Fruit fly (Drosophila melanogaster) whole organism, embryonic: Measurements from ENCODE around the gene CG13850.
A peak's percentile ranks its signal among the peaks of the same experiment; 100 is the strongest.

Experiments
- Blimp-1 ChIP-seq: fragments of 200-800 bp; sonication (Bioruptor generic); optimal IDR thresholded peaks from 3 replicates; lab custom pipeline; 2018; ENCODE audit warnings: missing biosample characterization, missing genetic modification characterization, mild to moderate bottlenecking, moderate library complexity, missing genetic modification reagents
- CG10274 ChIP-seq: fragments of 200-800 bp; sonication (Bioruptor generic); optimal IDR thresholded peaks from 3 replicates; lab custom pipeline; 2017; ENCODE audit warnings: missing biosample characterization, mild to moderate bottlenecking, missing genetic modification characterization
- CG11085 ChIP-seq: fragments of 200-800 bp; sonication (Bioruptor generic); IDR thresholded peaks from 2 replicates; pipeline ENCODE4 v1.3.6; 2022; ENCODE audit warnings: missing biosample characterization, missing genetic modification characterization
- CG11723 ChIP-seq: fragments of 200-800 bp; sonication (Bioruptor generic); optimal IDR thresholded peaks from 2 replicates; lab custom pipeline; 2017; ENCODE audit warnings: missing biosample characterization, mild to moderate bottlenecking, missing genetic modification characterization
- CG12391 ChIP-seq: fragments of 200-800 bp; sonication (Bioruptor generic); optimal IDR thresholded peaks from 3 replicates; lab custom pipeline; 2018; ENCODE audit warnings: missing biosample characterization, mild to moderate bottlenecking, missing genetic modification characterization, moderate library complexity
- CG12942 ChIP-seq: fragments of 200-800 bp; sonication (Bioruptor generic); optimal IDR thresholded peaks from 3 replicates; lab custom pipeline; 2016; ENCODE audit warnings: missing biosample characterization, missing genetic modification characterization
- CG13287 ChIP-seq: fragments of 200-800 bp; sonication (Bioruptor generic); IDR thresholded peaks from 2 replicates; pipeline ENCODE4 v1.3.6; 2022; ENCODE audit warnings: missing biosample characterization, missing genetic modification characterization; ENCODE audit not compliant: partially characterized antibody
- CG14050 ChIP-seq: fragments of 200-800 bp; sonication (Bioruptor generic); IDR thresholded peaks from 3 replicates; pipeline ENCODE4 v1.3.6; 2022; ENCODE audit warnings: missing biosample characterization, missing genetic modification characterization
- CG14860 ChIP-seq: fragments of 200-800 bp; sonication (Bioruptor generic); IDR thresholded peaks from 3 replicates; pipeline ENCODE4 v1.3.6; 2022; ENCODE audit warnings: missing biosample characterization, missing genetic modification characterization; ENCODE audit not compliant: partially characterized antibody
- CG1602 ChIP-seq: fragments of 200-800 bp; sonication (Bioruptor generic); optimal IDR thresholded peaks from 3 replicates; lab custom pipeline; 2016; ENCODE audit warnings: missing biosample characterization, missing genetic modification characterization
- CG1603 ChIP-seq: fragments of 200-800 bp; sonication (Bioruptor generic); optimal IDR thresholded peaks from 2 replicates; lab custom pipeline; 2019; ENCODE audit warnings: missing biosample characterization, mild to moderate bottlenecking, missing genetic modification characterization, moderate library complexity
- CG16779 ChIP-seq: fragments of 200-800 bp; sonication (Bioruptor generic); IDR thresholded peaks from 2 replicates; pipeline ENCODE4 v1.3.6; 2022; ENCODE audit warnings: missing biosample characterization, missing genetic modification characterization
- CG16813 ChIP-seq: fragments of 200-800 bp; sonication (Bioruptor generic); IDR thresholded peaks from 3 replicates; pipeline ENCODE4 v1.3.6; 2022; ENCODE audit warnings: missing biosample characterization, missing genetic modification characterization; ENCODE audit not compliant: partially characterized antibody
- CG17829 ChIP-seq: fragments of 200-800 bp; optimal IDR thresholded peaks from 2 replicates; lab custom pipeline; 2019; ENCODE audit warnings: missing biosample characterization, mild to moderate bottlenecking, missing genetic modification characterization, moderate library complexity
- CG1832 ChIP-seq: fragments of 200-800 bp; sonication (Bioruptor generic); optimal IDR thresholded peaks from 2 replicates; lab custom pipeline; 2017; ENCODE audit warnings: missing biosample characterization, mild to moderate bottlenecking, missing genetic modification characterization, inconsistent platforms
- CG18764 ChIP-seq: fragments of 200-800 bp; sonication (Bioruptor generic); optimal IDR thresholded peaks from 3 replicates; lab custom pipeline; 2016; ENCODE audit warnings: missing biosample characterization, missing genetic modification characterization
- CG31388 ChIP-seq: fragments of 200-800 bp; sonication (Bioruptor generic); optimal IDR thresholded peaks from 2 replicates; lab custom pipeline; 2016; ENCODE audit warnings: missing biosample characterization, missing genetic modification characterization
- CG32767 ChIP-seq: fragments of 200-800 bp; sonication (Bioruptor generic); IDR thresholded peaks from 2 replicates; pipeline ENCODE4 v1.3.6; 2022; ENCODE audit warnings: missing biosample characterization, missing genetic modification characterization
- CG3838 ChIP-seq: fragments of 200-800 bp; sonication (Bioruptor generic); optimal IDR thresholded peaks from 3 replicates; lab custom pipeline; 2016; ENCODE audit warnings: missing biosample characterization, missing genetic modification characterization
- CG8290 ChIP-seq, 3 experiments: fragments of 200-800 bp; sonication (Bioruptor generic); optimal IDR thresholded peaks; 2 replicates each; lab custom pipeline; 2016 to 2019; ENCODE audit warnings: missing biosample characterization in 3 of 3, missing genetic modification characterization in 3 of 3, mild to moderate bottlenecking in 2 of 3, moderate library complexity in 1 of 3
- Dek ChIP-seq: fragments of 200-800 bp; sonication (Bioruptor generic); optimal IDR thresholded peaks from 3 replicates; lab custom pipeline; 2019; ENCODE audit warnings: missing biosample characterization, mild to moderate bottlenecking, missing genetic modification characterization, moderate library complexity
- Ets65A ChIP-seq: fragments of 200-800 bp; sonication (Bioruptor generic); peaks from one replicate; lab custom pipeline; 2016; ENCODE audit warnings: missing biosample characterization, missing genetic modification characterization
- HmgZ ChIP-seq: fragments of 200-800 bp; sonication (Bioruptor generic); optimal IDR thresholded peaks from 2 replicates; lab custom pipeline; 2018; ENCODE audit warnings: missing biosample characterization, mild to moderate bottlenecking, missing genetic modification characterization
- Hr78 ChIP-seq, 2 experiments: fragments of 200-800 bp in 1 of 2; fragments of >200 bp in 1 of 2; sonication (Bioruptor generic) in 1 of 2; optimal IDR thresholded peaks; 2 replicates each; lab custom pipeline; 2017 to 2019; ENCODE audit warnings: missing biosample characterization in 2 of 2, missing genetic modification characterization in 2 of 2, mild to moderate bottlenecking in 1 of 2, moderate library complexity in 1 of 2
- Med ChIP-seq: fragments of 200-800 bp; sonication (Bioruptor generic); peaks from one replicate; lab custom pipeline; 2016; ENCODE audit warnings: missing biosample characterization, missing genetic modification characterization, mild to moderate bottlenecking, inconsistent platforms, moderate library complexity
- Sox102F ChIP-seq: fragments of 200-800 bp; sonication (Bioruptor generic); optimal IDR thresholded peaks from 2 replicates; lab custom pipeline; 2018; ENCODE audit warnings: missing biosample characterization, mild to moderate bottlenecking, missing genetic modification characterization, moderate library complexity
- Spps ChIP-seq: fragments of 200-800 bp; sonication (Bioruptor generic); optimal IDR thresholded peaks from 2 replicates; lab custom pipeline; 2018; ENCODE audit warnings: missing biosample characterization, mild to moderate bottlenecking, missing genetic modification characterization
- Xrp1 ChIP-seq: fragments of 200-800 bp; sonication (Bioruptor generic); IDR thresholded peaks from 2 replicates; pipeline ENCODE4 v1.3.6; 2022; ENCODE audit warnings: missing biosample characterization, missing genetic modification characterization
- al ChIP-seq: fragments of 200-800 bp; sonication (Bioruptor generic); IDR thresholded peaks from 2 replicates; pipeline ENCODE4 v1.3.6; 2022; ENCODE audit warnings: missing biosample characterization, missing genetic modification characterization
- bigmax ChIP-seq: fragments of 200-800 bp; sonication (Bioruptor generic); optimal IDR thresholded peaks from 2 replicates; lab custom pipeline; 2018; ENCODE audit warnings: missing biosample characterization, mild to moderate bottlenecking, missing genetic modification characterization
- bsh ChIP-seq, 2 experiments: fragments of 200-800 bp; sonication (Bioruptor generic); optimal IDR thresholded peaks; 2 replicates each; lab custom pipeline; 2017 to 2018; ENCODE audit warnings: mild to moderate bottlenecking in 2 of 2, missing biosample characterization in 2 of 2, missing genetic modification characterization in 2 of 2, moderate library complexity in 1 of 2
- cwo ChIP-seq: fragments of 200-800 bp; sonication (Bioruptor generic); optimal IDR thresholded peaks from 3 replicates; lab custom pipeline; 2017; ENCODE audit warnings: missing biosample characterization, missing genetic modification characterization, mild to moderate bottlenecking, moderate library complexity, missing genetic modification reagents
- exex ChIP-seq: fragments of 200-800 bp; sonication (Bioruptor generic); optimal IDR thresholded peaks from 4 replicates; lab custom pipeline; 2018; ENCODE audit warnings: missing biosample characterization, mild to moderate bottlenecking, missing genetic modification characterization, moderate library complexity
- fru ChIP-seq: fragments of >200 bp; optimal IDR thresholded peaks from 2 replicates; lab custom pipeline; 2017
- grn ChIP-seq: fragments of 200-800 bp; sonication (Bioruptor generic); optimal IDR thresholded peaks from 3 replicates; lab custom pipeline; 2017; ENCODE audit warnings: missing biosample characterization, missing genetic modification characterization
- ind ChIP-seq: fragments of 200-800 bp; sonication (Bioruptor generic); optimal IDR thresholded peaks from 3 replicates; lab custom pipeline; 2016; ENCODE audit warnings: missing biosample characterization, missing genetic modification characterization
- mld ChIP-seq: fragments of 200-800 bp; sonication (Bioruptor generic); IDR thresholded peaks from 3 replicates; pipeline ENCODE4 v1.3.6; 2022; ENCODE audit warnings: missing biosample characterization, missing genetic modification characterization; ENCODE audit not compliant: partially characterized antibody
- nerfin-2 ChIP-seq: fragments of 200-800 bp; sonication (Bioruptor generic); IDR thresholded peaks from 2 replicates; pipeline ENCODE4 v1.3.6; 2022; ENCODE audit warnings: missing biosample characterization, missing genetic modification characterization; ENCODE audit not compliant: partially characterized antibody
- rib ChIP-seq: fragments of 200-800 bp; sonication (Bioruptor generic); IDR thresholded peaks from 2 replicates; pipeline ENCODE4 v1.3.6; 2022; ENCODE audit warnings: missing biosample characterization, missing genetic modification characterization
- row ChIP-seq: fragments of 200-800 bp; sonication (Bioruptor generic); IDR thresholded peaks from 3 replicates; pipeline ENCODE4 v1.3.6; 2022; ENCODE audit warnings: missing biosample characterization, missing genetic modification characterization
- toy ChIP-seq: fragments of 200-800 bp; sonication (Bioruptor generic); IDR thresholded peaks from 2 replicates; pipeline ENCODE4 v1.3.6; 2022; ENCODE audit warnings: missing biosample characterization, missing genetic modification characterization
- twi ChIP-seq: fragments of 200-800 bp; optimal IDR thresholded peaks from 2 replicates; lab custom pipeline; 2019; ENCODE audit warnings: missing biosample characterization, mild to moderate bottlenecking, missing genetic modification characterization, moderate library complexity

Gene CG13850

DNA sequence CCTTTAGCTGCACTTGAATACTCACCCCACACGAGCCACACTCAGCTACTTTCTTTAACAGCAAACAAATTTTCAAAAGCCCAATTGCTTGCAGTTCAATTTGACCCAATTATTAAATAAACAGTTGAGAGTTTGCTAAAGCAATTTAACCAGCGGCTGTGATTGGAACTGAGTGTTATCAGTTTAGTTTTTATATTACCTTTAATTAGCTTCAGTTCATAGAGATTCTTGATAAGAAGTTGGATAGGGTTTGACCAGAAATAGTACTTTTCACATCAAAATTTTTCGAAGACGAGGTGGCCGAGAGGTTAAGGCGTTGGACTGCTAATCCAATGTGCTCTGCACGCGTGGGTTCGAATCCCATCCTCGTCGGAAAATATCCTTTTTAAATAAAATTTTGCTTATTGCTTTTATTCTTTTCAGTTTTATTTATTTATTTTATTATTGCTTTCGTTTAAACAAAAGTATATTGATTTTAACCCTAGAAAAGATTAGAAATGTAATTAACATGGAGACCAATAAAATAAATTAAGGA, 14.4 kb downstream of the CG13850 start (continued):
- TF ChIP-seq grn (GFP tag; lab: Kevin White, UChicago) (peak; percentile 73), exex (tag; lab: Kevin White, UChicago) (peak; percentile 88), CG14860 (GFP tag; lab: Robert Waterston, UW) (0 out of 3 replicates have a peak, but pooled peaks have one; percentile 35), Med (GFP tag; lab: Kevin White, UChicago) (peak; percentile 25), CG16813 (peak; percentile 66), CG1832 (GFP tag; lab: Kevin White, UChicago) (no peak), mld (0 out of 3 replicates have a peak, but pooled peaks have one; percentile 31)

DNA sequence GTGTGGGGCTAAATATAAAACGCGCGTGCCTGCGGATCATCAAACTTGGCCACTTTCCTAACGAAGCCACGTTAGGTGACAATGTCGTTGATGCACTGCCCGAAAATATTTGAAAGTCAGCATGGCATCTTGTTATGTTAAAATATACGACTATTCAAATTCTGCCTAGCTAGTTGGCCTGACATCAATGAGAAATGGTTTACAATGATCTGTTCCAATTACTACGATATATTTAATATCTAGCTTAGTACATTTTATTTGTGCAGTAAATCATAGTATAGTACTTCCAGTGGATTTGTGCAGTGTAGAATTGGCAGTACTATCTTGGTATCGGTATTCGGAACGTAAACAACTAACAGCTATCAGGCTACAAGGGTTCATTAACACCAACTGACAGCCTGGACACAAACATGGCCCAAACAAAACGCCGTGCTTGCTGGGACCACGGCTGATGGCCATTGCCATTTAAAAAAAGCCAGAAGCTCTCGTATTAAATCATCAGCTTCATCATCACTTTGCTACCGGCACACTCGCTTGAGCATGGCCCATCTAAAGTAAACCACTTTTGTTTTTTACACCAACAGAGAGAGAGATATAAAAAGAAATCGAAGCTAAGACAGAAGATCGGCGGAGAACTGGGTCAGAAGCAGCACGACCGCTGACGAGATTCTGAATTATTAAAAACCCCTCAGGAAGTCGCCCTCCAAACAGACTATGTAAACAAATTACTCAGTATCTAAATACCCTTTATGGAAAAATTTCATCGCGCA, 15.1 kb downstream of the CG13850 start:
- no peak for TF ChIP-seq toy
- TF ChIP-seq Med (GFP tag; lab: Kevin White, UChicago) = peak; percentile 58
- TF ChIP-seq CG1602 = no peak
- TF ChIP-seq HmgZ (tag; lab: Kevin White, UChicago) = no peak
- TF ChIP-seq Ets65A (GFP tag; lab: Kevin White, UChicago) = peak; percentile 74
- TF ChIP-seq row (GFP tag; lab: Robert Waterston, UW) = peak; percentile 36; the same call in 2 of the 3 replicates
- no peak for TF ChIP-seq twi (tag; lab: Kevin White, UChicago)
- TF ChIP-seq ind (GFP tag; lab: Kevin White, UChicago) = no peak
- TF ChIP-seq CG11723 (GFP tag; lab: Kevin White, UChicago) = no peak
- no peak for TF ChIP-seq CG10274 (GFP tag; lab: Kevin White, UChicago)
- TF ChIP-seq cwo (GFP tag; lab: Kevin White, UChicago) = no peak
- TF ChIP-seq CG18764 (GFP tag; lab: Kevin White, UChicago) = no peak
- TF ChIP-seq Xrp1 (GFP tag; lab: Robert Waterston, UW) = 0 out of 2 replicates have a peak, but pooled peaks have one; percentile 15
- no peak for TF ChIP-seq CG13287 (GFP tag; lab: Robert Waterston, UW)
- no peak for TF ChIP-seq CG8290 (GFP tag; optimal IDR thresholded peaks at IDR 0.05; lab: Kevin White, UChicago)
- peak in 1 of 2 experiments; percentile 7 for TF ChIP-seq CG8290 (tag; optimal IDR thresholded peaks at IDR 0.05; lab: Kevin White, UChicago)
- peak; percentile 0 for TF ChIP-seq CG12391 (tag; lab: Kevin White, UChicago)
- no peak for TF ChIP-seq CG11085 (GFP tag; lab: Robert Waterston, UW)
- TF ChIP-seq al (GFP tag; lab: Robert Waterston, UW) = no peak
- peak; percentile 52 for TF ChIP-seq Blimp-1 (GFP tag; lab: Kevin White, UChicago)
- TF ChIP-seq Sox102F (GFP tag; lab: Kevin White, UChicago) = peak; percentile 2
- TF ChIP-seq CG1603 (tag; lab: Kevin White, UChicago) = peak; percentile 6
- no peak for TF ChIP-seq nerfin-2 (GFP tag; lab: Robert Waterston, UW)
- no peak for TF ChIP-seq CG16779 (GFP tag; lab: Robert Waterston, UW)
- TF ChIP-seq bsh (GFP tag; optimal IDR thresholded peaks at IDR 0.05; lab: Kevin White, UChicago) = peak in 1 of 2 experiments; percentile 14

DNA sequence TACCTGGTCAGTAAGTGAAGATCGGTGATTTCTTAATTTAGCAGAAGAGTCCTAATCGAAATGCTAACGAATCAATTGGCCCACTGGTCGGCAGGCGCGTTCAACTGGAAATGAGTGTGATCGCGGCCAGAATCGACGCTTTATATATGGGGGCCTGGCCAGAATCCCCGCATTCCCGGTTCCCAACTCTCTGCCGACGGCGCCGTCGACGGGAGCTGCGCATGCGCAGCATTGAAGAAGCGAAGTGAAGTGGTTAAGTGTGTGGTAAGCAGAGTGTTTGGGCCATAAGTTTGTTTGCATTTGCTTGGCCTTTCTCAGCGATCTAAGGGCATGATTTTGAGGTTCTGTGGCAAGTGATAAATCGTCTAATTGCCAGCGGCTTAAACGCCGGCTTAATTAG, 16.7 kb downstream of the CG13850 start, which contains the start of gene CG13857:
CG13857 (minus strand) TSS at position 101 of the 400 bp plus-strand sequence.
- TF ChIP-seq Hr78 (GFP tag; optimal IDR thresholded peaks at IDR 0.05; lab: Kevin White, UChicago) (no peak), CG31388 (GFP tag; lab: Kevin White, UChicago) (no peak), Dek (tag; lab: Kevin White, UChicago) (no peak), Spps (tag; lab: Kevin White, UChicago) (no peak), CG14050 (GFP tag; lab: Robert Waterston, UW) (no peak), rib (GFP tag; lab: Robert Waterston, UW) (no peak), CG3838 (no peak), bigmax (GFP tag; lab: Kevin White, UChicago) (no peak), CG17829 (no peak), CG32767 (no peak), CG12942 (GFP tag; lab: Kevin White, UChicago) (no peak), CG16813 (no peak), CG8290 (GFP tag; optimal IDR thresholded peaks at IDR 0.05; lab: Kevin White, UChicago) (no peak), CG8290 (tag; optimal IDR thresholded peaks at IDR 0.05; lab: Kevin White, UChicago) (no peak), fru (no peak)
